Fruit fly (Drosophila melanogaster): ENCODE measurements around the gene CG3792.

CG3792 gene

DNA sequence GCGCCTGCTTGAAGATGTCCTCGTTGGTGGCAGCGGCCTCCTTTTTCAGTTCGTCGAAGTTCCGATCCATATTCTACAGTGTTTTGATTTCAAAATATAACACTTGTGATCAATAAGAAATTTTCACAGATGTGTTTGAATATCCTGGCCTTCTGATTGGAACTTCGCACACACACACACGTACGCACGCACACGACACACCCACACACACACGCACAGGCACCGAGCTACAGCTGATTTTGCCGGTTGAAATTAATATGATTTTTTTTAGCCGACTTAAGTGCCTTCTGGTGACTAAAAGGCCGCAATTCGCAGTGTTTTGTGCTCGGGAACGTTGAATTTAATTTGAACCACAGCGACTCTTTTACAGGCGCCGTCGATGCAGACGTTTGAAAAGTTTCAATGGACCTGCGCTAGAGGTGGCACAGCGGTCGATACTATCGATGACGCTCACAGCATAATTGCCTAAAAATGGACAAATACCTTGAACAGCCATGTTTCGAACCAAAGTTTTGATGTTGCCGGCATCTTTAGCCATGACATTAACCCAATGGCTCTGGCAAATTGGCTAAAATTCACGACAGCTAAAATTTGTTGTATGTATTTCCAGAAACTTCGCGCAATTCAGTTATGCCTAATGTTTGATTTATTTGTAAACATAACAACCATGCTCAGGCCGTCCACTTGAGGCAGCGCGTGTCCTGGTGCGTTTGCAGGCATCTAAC, 32.4 kb downstream of the CG3792 start, which contains the start of gene Rtnl1 (continued):
- peak; percentile 50; the same call in 1 of the 3 replicates for TF ChIP-seq CG17361 (GFP tag; IDR thresholded peaks at IDR 0.05)
- TF ChIP-seq sd (tag; optimal IDR thresholded peaks at IDR 0.05): peak; percentile 88
- TF ChIP-seq CG1832 (GFP tag; optimal IDR thresholded peaks at IDR 0.05): no peak
- peak; percentile 88 for TF ChIP-seq Asciz (GFP tag; optimal IDR thresholded peaks at IDR 0.05)
- peak; percentile 9 for TF ChIP-seq salm (tag; optimal IDR thresholded peaks at IDR 0.05)
- TF ChIP-seq crp (GFP tag; optimal IDR thresholded peaks at IDR 0.05): peak in 1 of 2 experiments; percentile 77
- TF ChIP-seq gsb (GFP tag; IDR thresholded peaks at IDR 0.05): no peak
- TF ChIP-seq Mad (GFP tag; optimal IDR thresholded peaks at IDR 0.05): peak; percentile 35
- peak; percentile 88 for TF ChIP-seq CG12659 (GFP tag; optimal IDR thresholded peaks at IDR 0.05)
- TF ChIP-seq Vsx1 (GFP tag; optimal IDR thresholded peaks at IDR 0.05): no peak
- peak; percentile 56 for TF ChIP-seq CG7987 (GFP tag; optimal IDR thresholded peaks at IDR 0.05)
- TF ChIP-seq luna (GFP tag; optimal IDR thresholded peaks at IDR 0.05): peak; percentile 45
- peak; percentile 76 for TF ChIP-seq nmo (GFP tag; optimal IDR thresholded peaks at IDR 0.05)
- TF ChIP-seq CG2889 (GFP tag; IDR thresholded peaks at IDR 0.05): no peak
- no peak for TF ChIP-seq Hey (tag; optimal IDR thresholded peaks at IDR 0.05)
- TF ChIP-seq YL-1 (GFP tag; optimal IDR thresholded peaks at IDR 0.05): peak; percentile 72
- no peak for TF ChIP-seq jing (GFP tag; optimal IDR thresholded peaks at IDR 0.05)
- TF ChIP-seq Six4 (GFP tag; optimal IDR thresholded peaks at IDR 0.05): no peak
- peak; percentile 29 for TF ChIP-seq CG7786 (GFP tag; optimal IDR thresholded peaks at IDR 0.05)
- peak; percentile 92 for TF ChIP-seq knrl (GFP tag; IDR thresholded peaks at IDR 0.05; ENCODE audit: partially characterized antibody)
- peak; percentile 26 for TF ChIP-seq B-H2 (GFP tag; optimal IDR thresholded peaks at IDR 0.05)
- peak; percentile 11 for TF ChIP-seq tx (GFP tag; optimal IDR thresholded peaks at IDR 0.05)
- no peak for TF ChIP-seq HLH54F (GFP tag; optimal IDR thresholded peaks at IDR 0.05)
- no peak for TF ChIP-seq CG11085 (GFP tag; IDR thresholded peaks at IDR 0.05)
- TF ChIP-seq CG7372 (GFP tag; IDR thresholded peaks at IDR 0.05): no peak
- TF ChIP-seq Dref (GFP tag; IDR thresholded peaks at IDR 0.05): peak; percentile 69
- TF ChIP-seq Xrp1 (GFP tag; IDR thresholded peaks at IDR 0.05): no peak
- no peak for TF ChIP-seq CG15011 (GFP tag; optimal IDR thresholded peaks at IDR 0.05)
- TF ChIP-seq CG13894 (tag; optimal IDR thresholded peaks at IDR 0.05): peak; percentile 47
- peak; percentile 31 for TF ChIP-seq Hsf (GFP tag; optimal IDR thresholded peaks at IDR 0.05)
- TF ChIP-seq CG1792 (GFP tag; optimal IDR thresholded peaks at IDR 0.05): peak; percentile 10
- peak; percentile 71 for TF ChIP-seq CG13624 (GFP tag; optimal IDR thresholded peaks at IDR 0.05)
- no peak for TF ChIP-seq CG10431 (GFP tag; optimal IDR thresholded peaks at IDR 0.05)
- peak; percentile 87 for TF ChIP-seq CG33213 (GFP tag; optimal IDR thresholded peaks at IDR 0.05)
- no peak for TF ChIP-seq gsb-n (tag; optimal IDR thresholded peaks at IDR 0.05)
- TF ChIP-seq mam (GFP tag; optimal IDR thresholded peaks at IDR 0.05): peak; percentile 32
- TF ChIP-seq CG13424 (tag; optimal IDR thresholded peaks at IDR 0.05): peak; percentile 28
- TF ChIP-seq CG6791 (GFP tag; IDR thresholded peaks at IDR 0.05; ENCODE audit: partially characterized antibody): peak; percentile 93
- TF ChIP-seq repo (GFP tag; optimal IDR thresholded peaks at IDR 0.05): peak; percentile 26
- peak; percentile 9 for TF ChIP-seq CG9817 (tag; optimal IDR thresholded peaks at IDR 0.05)
- TF ChIP-seq Rx (GFP tag; IDR thresholded peaks at IDR 0.05): no peak
- TF ChIP-seq eyg (GFP tag; optimal IDR thresholded peaks at IDR 0.05): no peak
- TF ChIP-seq p53 (GFP tag; optimal IDR thresholded peaks at IDR 0.05): peak; percentile 71
- TF ChIP-seq CG2116 (GFP tag; optimal IDR thresholded peaks at IDR 0.05): peak; percentile 73
- TF ChIP-seq Dip3 (GFP tag; optimal IDR thresholded peaks at IDR 0.05): peak; percentile 11
- TF ChIP-seq Dbx (GFP tag; IDR thresholded peaks at IDR 0.05): peak; percentile 42; the same call in 2 of the 3 replicates
- TF ChIP-seq CG4424 (GFP tag; optimal IDR thresholded peaks at IDR 0.05): peak; percentile 24
- TF ChIP-seq CG9437 (GFP tag; optimal IDR thresholded peaks at IDR 0.05): no peak
- TF ChIP-seq Atf6 (GFP tag; IDR thresholded peaks at IDR 0.05): no peak
- no peak for TF ChIP-seq CG17385 (GFP tag; optimal IDR thresholded peaks at IDR 0.05)
